Fruit fly (Drosophila melanogaster) whole organism, embryonic: ENCODE results near the gene CG13837.

Experiments
- Adf1 ChIP-seq: fragments of 200-800 bp; sonication (Bioruptor generic); IDR thresholded peaks from 2 replicates; pipeline ENCODE4 v1.3.6; 2022; ENCODE audit warnings: missing biosample characterization, missing genetic modification characterization
- Atf-2 ChIP-seq: fragments of 200-800 bp; sonication (Bioruptor generic); optimal IDR thresholded peaks from 2 replicates; lab custom pipeline; 2016; ENCODE audit warnings: missing biosample characterization, missing genetic modification characterization
- CG10654 ChIP-seq: fragments of 200-800 bp; sonication (Bioruptor generic); optimal IDR thresholded peaks from 2 replicates; lab custom pipeline; 2016; ENCODE audit warnings: missing biosample characterization, missing genetic modification characterization
- CG11560 ChIP-seq: fragments of 200-800 bp; sonication (Bioruptor generic); IDR thresholded peaks from 3 replicates; pipeline ENCODE4 v1.3.6; 2022; ENCODE audit warnings: missing biosample characterization, missing genetic modification characterization
- CG12769 ChIP-seq: fragments of 200-800 bp; sonication (Bioruptor generic); optimal IDR thresholded peaks from 2 replicates; lab custom pipeline; 2019; ENCODE audit warnings: missing biosample characterization, mild to moderate bottlenecking, missing genetic modification characterization, moderate library complexity
- CG13424 ChIP-seq: fragments of 200-800 bp; sonication (Bioruptor generic); optimal IDR thresholded peaks from 2 replicates; lab custom pipeline; 2019; ENCODE audit warnings: missing biosample characterization, mild to moderate bottlenecking, missing genetic modification characterization, moderate library complexity
- CG13775 ChIP-seq: fragments of 200-800 bp; sonication (Bioruptor generic); optimal IDR thresholded peaks from 3 replicates; lab custom pipeline; 2017; ENCODE audit warnings: missing biosample characterization, mild to moderate bottlenecking, missing genetic modification characterization
- CG15269 ChIP-seq: fragments of 200-800 bp; sonication (Bioruptor generic); optimal IDR thresholded peaks from 2 replicates; lab custom pipeline; 2018; ENCODE audit warnings: missing biosample characterization, mild to moderate bottlenecking, missing genetic modification characterization, moderate library complexity
- CG15514 ChIP-seq: fragments of 200-800 bp; sonication (Bioruptor generic); optimal IDR thresholded peaks from 3 replicates; lab custom pipeline; 2017; ENCODE audit warnings: missing biosample characterization, missing genetic modification characterization, mild to moderate bottlenecking, moderate library complexity, missing genetic modification reagents
- CG16815 ChIP-seq: fragments of 200-800 bp; sonication (Bioruptor generic); optimal IDR thresholded peaks from 3 replicates; lab custom pipeline; 2017; ENCODE audit warnings: missing biosample characterization, mild to moderate bottlenecking, missing genetic modification characterization
- CG17328 ChIP-seq: fragments of 200-800 bp; sonication (Bioruptor generic); IDR thresholded peaks from 2 replicates; pipeline ENCODE4 v1.3.6; 2022; ENCODE audit warnings: missing biosample characterization, missing genetic modification characterization
- CG18599 ChIP-seq: fragments of 200-800 bp; sonication (Bioruptor generic); optimal IDR thresholded peaks from 3 replicates; lab custom pipeline; 2017; ENCODE audit warnings: missing biosample characterization, missing genetic modification characterization, mild to moderate bottlenecking, moderate library complexity, missing genetic modification reagents
- CG2120 ChIP-seq: fragments of 200-800 bp; sonication (Bioruptor generic); optimal IDR thresholded peaks from 3 replicates; lab custom pipeline; 2016; ENCODE audit warnings: missing biosample characterization, missing genetic modification characterization
- CG2889 ChIP-seq: fragments of 200-800 bp; sonication (Bioruptor generic); IDR thresholded peaks from 3 replicates; pipeline ENCODE4 v1.3.6; 2022; ENCODE audit warnings: missing biosample characterization, missing genetic modification characterization
- CG30403 ChIP-seq: fragments of 200-800 bp; sonication (Bioruptor generic); optimal IDR thresholded peaks from 3 replicates; lab custom pipeline; 2016; ENCODE audit warnings: missing biosample characterization, missing genetic modification characterization
- CG31388 ChIP-seq: fragments of 200-800 bp; sonication (Bioruptor generic); optimal IDR thresholded peaks from 2 replicates; lab custom pipeline; 2016; ENCODE audit warnings: missing biosample characterization, missing genetic modification characterization
- CG32772 ChIP-seq: fragments of 200-800 bp; sonication (Bioruptor generic); IDR thresholded peaks from 2 replicates; pipeline ENCODE4 v1.3.6; 2022; ENCODE audit warnings: missing biosample characterization, missing genetic modification characterization
- CG3847 ChIP-seq: fragments of 200-800 bp; sonication (Bioruptor generic); IDR thresholded peaks from 2 replicates; pipeline ENCODE4 v1.3.6; 2022; ENCODE audit warnings: missing biosample characterization, missing genetic modification characterization
- CG6689 ChIP-seq: fragments of 200-800 bp; sonication (Bioruptor generic); IDR thresholded peaks from 2 replicates; pipeline ENCODE4 v1.3.6; 2022; ENCODE audit warnings: missing biosample characterization, missing genetic modification characterization
- CG6813 ChIP-seq: fragments of 200-800 bp; sonication (Bioruptor generic); optimal IDR thresholded peaks from 2 replicates; lab custom pipeline; 2017; ENCODE audit warnings: missing biosample characterization, missing genetic modification characterization, mild to moderate bottlenecking, moderate library complexity, missing genetic modification reagents
- Ets65A ChIP-seq: fragments of 200-800 bp; sonication (Bioruptor generic); peaks from one replicate; lab custom pipeline; 2016; ENCODE audit warnings: missing biosample characterization, missing genetic modification characterization
- Fer2 ChIP-seq: fragments of 200-800 bp; sonication (Bioruptor generic); optimal IDR thresholded peaks from 2 replicates; lab custom pipeline; 2018; ENCODE audit warnings: missing biosample characterization, mild to moderate bottlenecking, missing genetic modification characterization, moderate library complexity
- Gug ChIP-seq: fragments of 200-800 bp; sonication (Bioruptor generic); IDR thresholded peaks from 4 replicates; pipeline ENCODE4 v1.3.6; 2022; ENCODE audit warnings: missing biosample characterization, missing genetic modification characterization
- Mad ChIP-seq: fragments of 200-800 bp; sonication (Bioruptor generic); optimal IDR thresholded peaks from 2 replicates; lab custom pipeline; 2016; ENCODE audit warnings: missing biosample characterization, missing genetic modification characterization
- Max ChIP-seq: fragments of 200-800 bp; sonication (Bioruptor generic); optimal IDR thresholded peaks from 2 replicates; lab custom pipeline; 2016; ENCODE audit warnings: missing biosample characterization, mild to moderate bottlenecking, missing genetic modification characterization
- PHDP ChIP-seq: fragments of 200-800 bp; sonication (Bioruptor generic); optimal IDR thresholded peaks from 3 replicates; lab custom pipeline; 2018; ENCODE audit warnings: missing biosample characterization, mild to moderate bottlenecking, missing genetic modification characterization, moderate library complexity
- Pdp1 ChIP-seq, 2 experiments: fragments of 200-800 bp; sonication (Bioruptor generic); optimal IDR thresholded peaks; 3 replicates each; lab custom pipeline; 2016; ENCODE audit warnings: missing biosample characterization in 2 of 2, missing genetic modification characterization in 2 of 2, mild to moderate bottlenecking in 1 of 2, moderate library complexity in 1 of 2
- Ptx1 ChIP-seq: fragments of 200-800 bp; sonication (Bioruptor generic); IDR thresholded peaks from 2 replicates; pipeline ENCODE4 v1.3.6; 2022; ENCODE audit warnings: missing biosample characterization, missing genetic modification characterization
- Sry-δ ChIP-seq: fragments of 200-800 bp; sonication (Bioruptor generic); optimal IDR thresholded peaks from 2 replicates; lab custom pipeline; 2016; ENCODE audit warnings: missing biosample characterization, missing genetic modification characterization
- al ChIP-seq: fragments of 200-800 bp; sonication (Bioruptor generic); IDR thresholded peaks from 2 replicates; pipeline ENCODE4 v1.3.6; 2022; ENCODE audit warnings: missing biosample characterization, missing genetic modification characterization
- ase ChIP-seq: fragments of 200-800 bp; sonication (Bioruptor generic); IDR thresholded peaks from 3 replicates; pipeline ENCODE4 v1.3.6; 2022; ENCODE audit warnings: missing biosample characterization, missing genetic modification characterization
- bab2 ChIP-seq: fragments of 200-800 bp; sonication (Bioruptor generic); optimal IDR thresholded peaks from 2 replicates; lab custom pipeline; 2016; ENCODE audit warnings: missing biosample characterization, missing genetic modification characterization
- chif ChIP-seq, 2 experiments: fragments of 200-800 bp; sonication (Bioruptor generic); optimal IDR thresholded peaks; 3 replicates each; lab custom pipeline; 2016; ENCODE audit warnings: missing biosample characterization in 2 of 2, missing genetic modification characterization in 2 of 2
- crc ChIP-seq: fragments of 200-800 bp; sonication (Bioruptor generic); optimal IDR thresholded peaks from 2 replicates; lab custom pipeline; 2016; ENCODE audit warnings: missing biosample characterization, missing genetic modification characterization
- da ChIP-seq: fragments of 200-800 bp; sonication (Bioruptor generic); optimal IDR thresholded peaks from 2 replicates; lab custom pipeline; 2016; ENCODE audit warnings: missing biosample characterization, missing genetic modification characterization
- dati ChIP-seq: fragments of 200-800 bp; sonication (Bioruptor generic); IDR thresholded peaks from 2 replicates; pipeline ENCODE4 v1.3.6; 2022; ENCODE audit warnings: missing biosample characterization, missing genetic modification characterization
- dpn ChIP-seq, 2 experiments: fragments of 200-800 bp; sonication (Bioruptor generic); optimal IDR thresholded peaks; 3 replicates each; lab custom pipeline; 2016; ENCODE audit warnings: missing biosample characterization in 2 of 2, missing genetic modification characterization in 2 of 2
- eyg ChIP-seq: fragments of 200-800 bp; sonication (Bioruptor generic); optimal IDR thresholded peaks from 3 replicates; lab custom pipeline; 2016; ENCODE audit warnings: missing biosample characterization, missing genetic modification characterization
- fd3F ChIP-seq: fragments of 200-800 bp; sonication (Bioruptor generic); optimal IDR thresholded peaks from 2 replicates; lab custom pipeline; 2018; ENCODE audit warnings: missing biosample characterization, mild to moderate bottlenecking, missing genetic modification characterization, moderate library complexity
- grau ChIP-seq: fragments of 200-800 bp; optimal IDR thresholded peaks from 3 replicates; lab custom pipeline; 2019; ENCODE audit warnings: missing biosample characterization, mild to moderate bottlenecking, missing genetic modification characterization, moderate library complexity
- her ChIP-seq: fragments of 200-800 bp; sonication (Bioruptor generic); optimal IDR thresholded peaks from 2 replicates; lab custom pipeline; 2016; ENCODE audit warnings: missing biosample characterization, missing genetic modification characterization
- ind ChIP-seq: fragments of 200-800 bp; sonication (Bioruptor generic); optimal IDR thresholded peaks from 3 replicates; lab custom pipeline; 2016; ENCODE audit warnings: missing biosample characterization, missing genetic modification characterization
- jumu ChIP-seq: fragments of 200-800 bp; sonication (Bioruptor generic); optimal IDR thresholded peaks from 3 replicates; lab custom pipeline; 2016; ENCODE audit warnings: missing biosample characterization, missing genetic modification characterization
- lab ChIP-seq: fragments of 200-800 bp; sonication (Bioruptor generic); optimal IDR thresholded peaks from 3 replicates; lab custom pipeline; 2017; ENCODE audit warnings: missing biosample characterization, missing genetic modification characterization, mild to moderate bottlenecking, moderate library complexity, missing genetic modification reagents
- lmd ChIP-seq: fragments of 200-800 bp; sonication (Bioruptor generic); IDR thresholded peaks from 2 replicates; pipeline ENCODE4 v1.3.6; 2022; ENCODE audit warnings: missing biosample characterization, missing genetic modification characterization
- phol ChIP-seq: fragments of 200-800 bp; sonication (Bioruptor generic); optimal IDR thresholded peaks from 3 replicates; lab custom pipeline; 2018; ENCODE audit warnings: missing biosample characterization, mild to moderate bottlenecking, missing genetic modification characterization, moderate library complexity
- sc ChIP-seq, 3 experiments: fragments of >200 bp in 2 of 3; fragments of 200-800 bp in 1 of 3; sonication (Bioruptor generic) in 1 of 3; optimal IDR thresholded peaks; 2 replicates in 2 of 3; 3 replicates in 1 of 3; lab custom pipeline; 2017; ENCODE audit warnings: mild to moderate bottlenecking in 1 of 3, missing biosample characterization in 1 of 3, missing genetic modification characterization in 1 of 3, missing genetic modification reagents in 1 of 3
- sob ChIP-seq: fragments of 200-800 bp; sonication (Bioruptor generic); IDR thresholded peaks from 2 replicates; pipeline ENCODE4 v1.3.6; 2022; ENCODE audit warnings: missing biosample characterization, missing genetic modification characterization
- ttk ChIP-seq: fragments of 200-800 bp; sonication (Bioruptor generic); IDR thresholded peaks from 2 replicates; pipeline ENCODE4 v2.1.2; 2022; ENCODE audit warnings: missing biosample characterization, missing genetic modification characterization
- zen ChIP-seq: fragments of 200-800 bp; sonication (Bioruptor generic); optimal IDR thresholded peaks from 3 replicates; lab custom pipeline; 2018; ENCODE audit warnings: missing biosample characterization, mild to moderate bottlenecking, missing genetic modification characterization, moderate library complexity

Gene CG13837

DNA sequence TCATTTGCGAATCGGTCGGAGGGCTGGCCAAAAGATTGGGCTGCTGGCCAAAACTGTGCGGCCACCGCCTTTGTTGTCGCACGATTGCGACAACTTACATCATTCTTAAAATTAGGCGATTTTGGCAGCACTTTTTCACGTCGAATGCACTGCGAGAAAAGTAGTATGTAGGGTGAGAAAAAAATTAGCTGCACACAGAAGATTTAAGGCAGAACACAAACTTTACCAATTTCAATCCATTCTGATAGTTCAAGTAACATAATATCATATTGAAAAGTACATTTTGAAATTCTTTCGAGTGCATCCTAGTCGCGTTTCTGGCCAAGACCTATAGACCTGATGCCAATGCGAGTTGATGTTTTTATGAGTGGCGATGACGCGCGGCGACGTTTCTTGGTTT, 15.3 kb upstream of the CG13837 start (continued):
- TF ChIP-seq CG15514, result peak; percentile 17
- TF ChIP-seq Pdp1 (GFP tag; optimal IDR thresholded peaks at IDR 0.05; lab: Kevin White, UChicago), result peak; percentile 58 to 64
- peak; percentile 47 for TF ChIP-seq CG15269 (tag; lab: Kevin White, UChicago)
- peak; percentile 68 for TF ChIP-seq lab (GFP tag; lab: Kevin White, UChicago)
- peak; percentile 77 for TF ChIP-seq CG12769 (tag; lab: Kevin White, UChicago)
- peak; percentile 79 for TF ChIP-seq CG2120 (GFP tag; lab: Kevin White, UChicago)
- no peak for TF ChIP-seq CG6813 (GFP tag; lab: Kevin White, UChicago)
- TF ChIP-seq eyg (GFP tag; lab: Kevin White, UChicago), result no peak
- 0 out of 3 replicates have a peak, but pooled peaks have one; percentile 46 for TF ChIP-seq CG2889
- TF ChIP-seq Ets65A (GFP tag; lab: Kevin White, UChicago), result peak; percentile 74
- TF ChIP-seq CG30403 (GFP tag; lab: Kevin White, UChicago), result peak; percentile 60
- peak; percentile 32 for TF ChIP-seq phol (tag; lab: Kevin White, UChicago)
- peak; percentile 24 for TF ChIP-seq her (GFP tag; lab: Kevin White, UChicago)
- peak; percentile 43 for TF ChIP-seq CG18599 (GFP tag; lab: Kevin White, UChicago)
- TF ChIP-seq CG3847, result peak; percentile 76
- TF ChIP-seq Mad (GFP tag; lab: Kevin White, UChicago), result peak; percentile 3
- peak; percentile 58 for TF ChIP-seq bab2 (GFP tag; lab: Kevin White, UChicago)
- TF ChIP-seq Max (GFP tag; lab: Kevin White, UChicago), result no peak
- peak; percentile 11 to 24 for TF ChIP-seq chif (GFP tag; optimal IDR thresholded peaks at IDR 0.05; lab: Kevin White, UChicago)
- TF ChIP-seq ttk (GFP tag; lab: Robert Waterston, UW), result 0 out of 2 replicates have a peak, but pooled peaks have one; percentile 28
- peak; percentile 52 for TF ChIP-seq Atf-2 (GFP tag; lab: Kevin White, UChicago)
- TF ChIP-seq dati (GFP tag; lab: Robert Waterston, UW), result no peak
- TF ChIP-seq jumu, result peak; percentile 18
- 0 out of 2 replicates have a peak, but pooled peaks have one; percentile 39 for TF ChIP-seq CG17328 (GFP tag; lab: Robert Waterston, UW)
- TF ChIP-seq PHDP (tag; lab: Kevin White, UChicago), result peak; percentile 40
- TF ChIP-seq ase (GFP tag; lab: Robert Waterston, UW), result peak; percentile 44; the same call in 1 of the 3 replicates
- no peak for TF ChIP-seq CG10654 (GFP tag; lab: Kevin White, UChicago)
- peak; percentile 40 to 71 for TF ChIP-seq dpn (GFP tag; optimal IDR thresholded peaks at IDR 0.05; lab: Kevin White, UChicago)
- no peak for TF ChIP-seq Fer2
- TF ChIP-seq CG32772 (GFP tag; lab: Robert Waterston, UW), result 0 out of 2 replicates have a peak, but pooled peaks have one; percentile 36
- peak; percentile 66; the same call in 1 of the 4 replicates for TF ChIP-seq Gug (GFP tag; lab: Robert Waterston, UW)
- TF ChIP-seq zen (tag; lab: Kevin White, UChicago), result no peak
- no peak for TF ChIP-seq CG31388 (GFP tag; lab: Kevin White, UChicago)
- peak; percentile 34 for TF ChIP-seq CG16815 (GFP tag; lab: Kevin White, UChicago)
- no peak for TF ChIP-seq Sry-δ (GFP tag; lab: Kevin White, UChicago)
- peak; percentile 62 for TF ChIP-seq grau (tag; lab: Kevin White, UChicago)
- peak; percentile 58 for TF ChIP-seq CG6689 (GFP tag; lab: Robert Waterston, UW)
- peak; percentile 84 for TF ChIP-seq al (GFP tag; lab: Robert Waterston, UW)
- peak; percentile 34; the same call in 1 of the 3 replicates for TF ChIP-seq CG11560
- peak; percentile 47 for TF ChIP-seq CG13775 (GFP tag; lab: Kevin White, UChicago)
- TF ChIP-seq Ptx1, result peak; percentile 76
- peak; percentile 60 for TF ChIP-seq fd3F (GFP tag; lab: Kevin White, UChicago)
- no peak for TF ChIP-seq da (GFP tag; lab: Kevin White, UChicago)
- peak; percentile 69 for TF ChIP-seq ind
- TF ChIP-seq Adf1 (GFP tag; lab: Robert Waterston, UW), result peak; percentile 50; the same call in 1 of the 2 replicates
- TF ChIP-seq lmd (GFP tag; lab: Robert Waterston, UW), result peak; percentile 94
- peak; percentile 30 for TF ChIP-seq CG13424 (tag; lab: Kevin White, UChicago)
- TF ChIP-seq sc (optimal IDR thresholded peaks at IDR 0.05; lab: Kevin White, UChicago), result no peak
- no peak for TF ChIP-seq sc (GFP tag; optimal IDR thresholded peaks at IDR 0.05; lab: Kevin White, UChicago)
- peak; percentile 76; the same call in 1 of the 2 replicates for TF ChIP-seq sob
- peak; percentile 28 for TF ChIP-seq crc
